Worm (Caenorhabditis elegans) whole organism, mixed stage, embryonic: ENCODE data around the gene C01G6.3.

Experiments used
- M03D4.4 ChIP-seq: sonication (generic microtip); optimal IDR thresholded peaks from 2 replicates; lab custom pipeline; 2017; ENCODE audit warnings: mild to moderate bottlenecking, missing genetic modification characterization, missing compliant biosample characterization
- bed-3 ChIP-seq: fragments of 200-800 bp; sonication (Bioruptor generic); optimal IDR thresholded peaks from 3 replicates; lab custom pipeline; 2018; ENCODE audit warnings: mild to moderate bottlenecking, missing genetic modification characterization, moderate library complexity, missing compliant biosample characterization
- blmp-1 ChIP-seq: fragments of 150-350 bp; optimal IDR thresholded peaks from 2 replicates; lab custom pipeline; 2014; ENCODE audit warnings: missing biosample characterization, missing genetic modification characterization
- ceh-39 ChIP-seq: fragments of 150-350 bp; optimal IDR thresholded peaks from 2 replicates; lab custom pipeline; 2014; ENCODE audit warnings: missing biosample characterization, missing genetic modification characterization
- ceh-43 ChIP-seq: fragments of 200-800 bp; sonication (Bioruptor generic); optimal IDR thresholded peaks from 2 replicates; lab custom pipeline; 2018; ENCODE audit warnings: mild to moderate bottlenecking, missing genetic modification characterization, moderate library complexity, missing compliant biosample characterization
- ceh-83 ChIP-seq: fragments of 200-800 bp; sonication (Bioruptor generic); optimal IDR thresholded peaks from 2 replicates; lab custom pipeline; 2018; ENCODE audit warnings: mild to moderate bottlenecking, missing genetic modification characterization, missing compliant biosample characterization
- ces-1 ChIP-seq: fragments of 150-350 bp; optimal IDR thresholded peaks from 2 replicates; lab custom pipeline; 2014; ENCODE audit warnings: missing biosample characterization, missing genetic modification reagents, missing genetic modification characterization
- cnd-1 ChIP-seq: fragments of 200-800 bp; sonication (Bioruptor generic); optimal IDR thresholded peaks from 2 replicates; lab custom pipeline; 2018; ENCODE audit warnings: mild to moderate bottlenecking, missing genetic modification characterization, missing compliant biosample characterization
- drap-1 ChIP-seq: fragments of 200-800 bp; sonication (Bioruptor generic); optimal IDR thresholded peaks from 3 replicates; lab custom pipeline; 2018; ENCODE audit warnings: mild to moderate bottlenecking, missing genetic modification characterization, missing compliant biosample characterization
- elt-3 ChIP-seq: fragments of 150-350 bp; optimal IDR thresholded peaks from 2 replicates; lab custom pipeline; 2014; ENCODE audit warnings: missing biosample characterization, missing genetic modification characterization
- flh-1 ChIP-seq: fragments of 200-800 bp; sonication (Bioruptor generic); optimal IDR thresholded peaks from 2 replicates; lab custom pipeline; 2018; ENCODE audit warnings: mild to moderate bottlenecking, missing genetic modification characterization, moderate library complexity, missing compliant biosample characterization
- ham-2 ChIP-seq: fragments of 200-800 bp; sonication (Bioruptor generic); optimal IDR thresholded peaks from 2 replicates; lab custom pipeline; 2018; ENCODE audit warnings: mild to moderate bottlenecking, missing genetic modification characterization, missing compliant biosample characterization
- hlh-1 ChIP-seq: fragments of 150-350 bp; optimal IDR thresholded peaks from 2 replicates; lab custom pipeline; 2014; ENCODE audit warnings: missing biosample characterization, missing genetic modification reagents, missing genetic modification characterization
- lin-13 ChIP-seq: fragments of 150-350 bp; optimal IDR thresholded peaks from 2 replicates; lab custom pipeline; 2014; ENCODE audit warnings: missing biosample characterization, missing genetic modification characterization
- lin-32 ChIP-seq: fragments of 200-800 bp; sonication (Bioruptor generic); optimal IDR thresholded peaks from 2 replicates; lab custom pipeline; 2018; ENCODE audit warnings: mild to moderate bottlenecking, missing genetic modification characterization, missing compliant biosample characterization
- lsy-2 ChIP-seq: fragments of 150-350 bp; optimal IDR thresholded peaks from 2 replicates; lab custom pipeline; 2014; ENCODE audit warnings: missing biosample characterization, missing genetic modification characterization
- mab-5 ChIP-seq: fragments of 150-350 bp; optimal IDR thresholded peaks from 2 replicates; lab custom pipeline; 2014; ENCODE audit warnings: missing biosample characterization, missing genetic modification characterization
- mep-1 ChIP-seq: fragments of 150-350 bp; optimal IDR thresholded peaks from 2 replicates; lab custom pipeline; 2017; ENCODE audit warnings: missing biosample characterization, missing genetic modification reagents, missing genetic modification characterization, inconsistent platforms
- mls-2 ChIP-seq: sonication (generic microtip); optimal IDR thresholded peaks from 2 replicates; lab custom pipeline; 2016; ENCODE audit warnings: mild to moderate bottlenecking, missing genetic modification characterization, moderate library complexity, missing compliant biosample characterization
- nhr-2 ChIP-seq: fragments of 150-350 bp; optimal IDR thresholded peaks from 2 replicates; lab custom pipeline; 2014; ENCODE audit warnings: missing biosample characterization, missing genetic modification characterization
- nhr-237 ChIP-seq: fragments of 150-350 bp; optimal IDR thresholded peaks from 2 replicates; lab custom pipeline; 2014; ENCODE audit warnings: missing biosample characterization, missing genetic modification characterization
- nhr-28 ChIP-seq: fragments of 150-350 bp; optimal IDR thresholded peaks from 2 replicates; lab custom pipeline; 2014; ENCODE audit warnings: missing biosample characterization, missing genetic modification characterization
- nhr-76 ChIP-seq: sonication (generic microtip); optimal IDR thresholded peaks from 2 replicates; lab custom pipeline; 2017; ENCODE audit warnings: missing biosample characterization, missing genetic modification characterization
- pha-4 ChIP-seq: fragments of 150-350 bp; optimal IDR thresholded peaks from 2 replicates; lab custom pipeline; 2018; ENCODE audit warnings: missing biosample characterization, missing genetic modification reagents, missing genetic modification characterization
- sem-2 ChIP-seq: fragments of 200-800 bp; sonication (Bioruptor generic); optimal IDR thresholded peaks from 2 replicates; lab custom pipeline; 2018; ENCODE audit warnings: mild to moderate bottlenecking, missing genetic modification characterization, missing compliant biosample characterization
- snpc-4 ChIP-seq: fragments of 150-350 bp; optimal IDR thresholded peaks from 2 replicates; lab custom pipeline; 2014; ENCODE audit warnings: missing biosample characterization, missing genetic modification characterization
- sptf-1 ChIP-seq: sonication (generic microtip); optimal IDR thresholded peaks from 2 replicates; lab custom pipeline; 2017; ENCODE audit warnings: mild to moderate bottlenecking, missing genetic modification characterization, moderate library complexity, missing compliant biosample characterization
- unc-120 ChIP-seq: sonication (generic microtip); optimal IDR thresholded peaks from 2 replicates; lab custom pipeline; 2017; ENCODE audit warnings: missing genetic modification characterization, missing compliant biosample characterization; ENCODE audit not compliant: poor library complexity, severe bottlenecking
- unc-39 ChIP-seq: fragments of 150-350 bp; optimal IDR thresholded peaks from 2 replicates; lab custom pipeline; 2014; ENCODE audit warnings: missing biosample characterization, missing genetic modification characterization
- unc-62 ChIP-seq: fragments of 150-350 bp; optimal IDR thresholded peaks from 2 replicates; lab custom pipeline; 2014; ENCODE audit warnings: missing biosample characterization, missing genetic modification reagents, missing genetic modification characterization
- zip-8 ChIP-seq: fragments of 150-350 bp; optimal IDR thresholded peaks from 2 replicates; lab custom pipeline; 2014; ENCODE audit warnings: missing biosample characterization, missing genetic modification characterization
- ztf-11 ChIP-seq: fragments of 150-350 bp; optimal IDR thresholded peaks from 2 replicates; lab custom pipeline; 2014; ENCODE audit warnings: missing biosample characterization, missing genetic modification characterization

Gene C01G6.3

ce11 chrII:9232923-9233322 lies 36.8 kb upstream of the C01G6.3 start, which contains the start of gene T26C5.2:
T26C5.2 (plus strand) TSS chrII:9233223.
- TF ChIP-seq blmp-1 (no peak), nhr-28 (tag; lab: Kevin White, UChicago) (no peak), unc-62 (GFP tag; lab: Kevin White, UChicago) (no peak), mab-5 (no peak), nhr-2 (tag; lab: Kevin White, UChicago) (no peak), unc-39 (tag; lab: Kevin White, UChicago) (no peak), snpc-4 (tag; lab: Kevin White, UChicago) (no peak), ham-2 (GFP tag; lab: Kevin White, UChicago) (no peak), cnd-1 (tag; lab: Kevin White, UChicago) (no peak)

DNA sequence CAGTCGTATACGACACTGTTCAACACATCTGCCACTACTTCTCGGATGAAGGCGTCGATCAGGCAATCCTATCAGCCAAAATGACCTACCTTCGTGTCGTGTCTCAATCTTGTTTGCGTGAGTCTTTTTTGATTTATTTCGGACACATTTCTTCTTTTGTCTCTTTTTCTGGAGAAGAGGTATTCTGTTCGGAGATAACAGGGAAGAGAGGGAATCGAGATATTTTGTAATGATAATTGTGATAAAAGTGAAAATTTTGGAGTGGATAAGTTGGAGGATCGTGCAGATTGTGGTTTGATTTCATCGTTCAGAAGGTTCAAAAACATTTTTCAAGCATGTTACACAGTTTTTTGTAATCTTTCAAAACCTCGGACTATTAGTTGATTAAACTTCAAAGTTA lies 35.9 kb upstream of the C01G6.3 start:
- TF ChIP-seq ham-2 (GFP tag; lab: Kevin White, UChicago): no peak
- no peak for TF ChIP-seq ces-1 (GFP tag; lab: Kevin White, UChicago)
- TF ChIP-seq drap-1 (GFP tag; lab: Kevin White, UChicago): no peak
- TF ChIP-seq lin-32: no peak
- no peak for TF ChIP-seq sem-2
- TF ChIP-seq nhr-2 (tag; lab: Kevin White, UChicago): no peak
- TF ChIP-seq hlh-1 (tag; lab: Kevin White, UChicago): no peak
- no peak for TF ChIP-seq mep-1
- no peak for TF ChIP-seq unc-62 (GFP tag; lab: Kevin White, UChicago)
- TF ChIP-seq mab-5: no peak
- no peak for TF ChIP-seq ceh-39 (tag; lab: Kevin White, UChicago)
- no peak for TF ChIP-seq lsy-2 (tag; lab: Kevin White, UChicago)
- no peak for TF ChIP-seq ceh-83 (GFP tag; lab: Kevin White, UChicago)
- TF ChIP-seq elt-3 (tag; lab: Kevin White, UChicago): no peak
- TF ChIP-seq sptf-1 (tag; lab: Kevin White, UChicago): no peak
- no peak for TF ChIP-seq mls-2

DNA sequence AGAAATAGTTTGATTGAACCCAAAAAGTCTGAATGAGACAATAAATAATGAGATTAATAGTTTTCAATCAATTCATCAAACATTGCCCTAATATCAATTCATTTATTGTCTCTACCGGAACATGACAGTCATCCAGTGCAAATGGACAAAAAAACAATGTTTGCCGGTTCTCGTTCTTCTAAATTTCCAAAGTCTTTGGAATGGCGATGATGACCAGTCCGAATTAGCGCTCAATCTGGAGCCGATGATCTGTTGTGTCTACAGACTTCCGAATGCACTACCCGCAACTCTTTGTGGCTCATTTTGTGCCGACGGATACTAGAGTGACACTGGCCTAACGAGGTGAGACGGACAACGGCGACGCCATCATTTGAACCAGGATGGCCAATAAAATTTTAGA lies 33.4 kb upstream of the C01G6.3 start, which contains the start of gene T26C5.3:
TSS of gene T26C5.3 (plus strand) at position 301 of the 400 bp plus-strand sequence.
- no peak for TF ChIP-seq nhr-28 (tag; lab: Kevin White, UChicago)
- no peak for TF ChIP-seq drap-1 (GFP tag; lab: Kevin White, UChicago)
- no peak for TF ChIP-seq ham-2 (GFP tag; lab: Kevin White, UChicago)
- TF ChIP-seq elt-3 (tag; lab: Kevin White, UChicago): no peak
- TF ChIP-seq ceh-39 (tag; lab: Kevin White, UChicago): no peak
- TF ChIP-seq nhr-76: no peak
- TF ChIP-seq pha-4 (tag; lab: Kevin White, UChicago): no peak
- TF ChIP-seq cnd-1 (tag; lab: Kevin White, UChicago): no peak
- no peak for TF ChIP-seq unc-62 (GFP tag; lab: Kevin White, UChicago)
- no peak for TF ChIP-seq nhr-237 (tag; lab: Kevin White, UChicago)
- no peak for TF ChIP-seq sptf-1 (tag; lab: Kevin White, UChicago)
- no peak for TF ChIP-seq ces-1 (GFP tag; lab: Kevin White, UChicago)
- TF ChIP-seq M03D4.4: no peak
- no peak for TF ChIP-seq mep-1
- TF ChIP-seq bed-3 (GFP tag; lab: Kevin White, UChicago): no peak
- TF ChIP-seq lin-32: no peak
- TF ChIP-seq ztf-11 (tag; lab: Kevin White, UChicago): no peak
- no peak for TF ChIP-seq hlh-1 (tag; lab: Kevin White, UChicago)

- TF ChIP-seq ceh-43 (GFP tag; lab: Kevin White, UChicago) (no peak), ceh-83 (GFP tag; lab: Kevin White, UChicago) (no peak), flh-1 (GFP tag; lab: Kevin White, UChicago) (no peak), ceh-39 (tag; lab: Kevin White, UChicago) (no peak), pha-4 (tag; lab: Kevin White, UChicago) (no peak), unc-120 (tag; lab: Kevin White, UChicago) (no peak), ces-1 (GFP tag; lab: Kevin White, UChicago) (no peak), elt-3 (tag; lab: Kevin White, UChicago) (no peak)
Observed at ce11 chrII:9236972-9237371, 32.7 kb upstream of the C01G6.3 start.

- TF ChIP-seq lin-13 (tag; lab: Kevin White, UChicago) (no peak), ceh-43 (GFP tag; lab: Kevin White, UChicago) (no peak), lsy-2 (tag; lab: Kevin White, UChicago) (no peak), unc-62 (GFP tag; lab: Kevin White, UChicago) (no peak), sptf-1 (tag; lab: Kevin White, UChicago) (no peak), zip-8 (tag; lab: Kevin White, UChicago) (no peak), blmp-1 (no peak), mep-1 (no peak)
Observed at ce11 chrII:9237719-9238118, 32.0 kb upstream of the C01G6.3 start.
